Fruit fly (Drosophila melanogaster) whole organism, embryonic: ENCODE data around the gene lectin-37Db.
A peak's percentile ranks its signal among the peaks of the same experiment; 100 is the strongest.

Experiments
- CG10209 ChIP-seq: fragments of 200-800 bp; sonication (Bioruptor generic); optimal IDR thresholded peaks from 3 replicates; lab custom pipeline; 2017; ENCODE audit warnings: missing biosample characterization, mild to moderate bottlenecking, missing genetic modification characterization, missing genetic modification reagents
- CG10431 ChIP-seq: fragments of 200-800 bp; sonication (Bioruptor generic); optimal IDR thresholded peaks from 3 replicates; lab custom pipeline; 2018; ENCODE audit warnings: missing biosample characterization, mild to moderate bottlenecking, missing genetic modification characterization
- CG13287 ChIP-seq: fragments of 200-800 bp; sonication (Bioruptor generic); IDR thresholded peaks from 2 replicates; pipeline ENCODE4 v1.3.6; 2022; ENCODE audit warnings: missing biosample characterization, missing genetic modification characterization; ENCODE audit not compliant: partially characterized antibody
- CG13624 ChIP-seq: fragments of 200-800 bp; sonication (Bioruptor generic); optimal IDR thresholded peaks from 2 replicates; lab custom pipeline; 2016; ENCODE audit warnings: missing biosample characterization, missing genetic modification characterization
- CG14965 ChIP-seq: fragments of 200-800 bp; sonication (Bioruptor generic); optimal IDR thresholded peaks from 2 replicates; lab custom pipeline; 2016; ENCODE audit warnings: missing biosample characterization, missing genetic modification characterization, borderline replicate concordance
- CG1529 ChIP-seq: fragments of 200-800 bp; sonication (Bioruptor generic); optimal IDR thresholded peaks from 3 replicates; lab custom pipeline; 2018; ENCODE audit warnings: missing biosample characterization, missing genetic modification characterization
- CG1647 ChIP-seq: fragments of 200-800 bp; sonication (Bioruptor generic); optimal IDR thresholded peaks from 3 replicates; lab custom pipeline; 2016; ENCODE audit warnings: missing biosample characterization, missing genetic modification characterization
- CG18599 ChIP-seq: fragments of 200-800 bp; sonication (Bioruptor generic); optimal IDR thresholded peaks from 3 replicates; lab custom pipeline; 2017; ENCODE audit warnings: missing biosample characterization, missing genetic modification characterization, mild to moderate bottlenecking, moderate library complexity, missing genetic modification reagents
- CG2129 ChIP-seq: fragments of 200-800 bp; sonication (Bioruptor generic); IDR thresholded peaks from 2 replicates; pipeline ENCODE4 v1.3.6; 2022; ENCODE audit warnings: missing biosample characterization, missing genetic modification characterization; ENCODE audit not compliant: partially characterized antibody
- CG32772 ChIP-seq: fragments of 200-800 bp; sonication (Bioruptor generic); IDR thresholded peaks from 2 replicates; pipeline ENCODE4 v1.3.6; 2022; ENCODE audit warnings: missing biosample characterization, missing genetic modification characterization
- CG34376 ChIP-seq: fragments of 200-800 bp; sonication (Bioruptor generic); optimal IDR thresholded peaks from 2 replicates; lab custom pipeline; 2018; ENCODE audit warnings: missing biosample characterization, mild to moderate bottlenecking, missing genetic modification characterization
- CG4282 ChIP-seq: fragments of 200-800 bp; sonication (Bioruptor generic); optimal IDR thresholded peaks from 2 replicates; lab custom pipeline; 2016; ENCODE audit warnings: missing biosample characterization, missing genetic modification characterization
- CG4404 ChIP-seq: fragments of 200-800 bp; sonication (Bioruptor generic); IDR thresholded peaks from 2 replicates; pipeline ENCODE4 v1.3.6; 2022; ENCODE audit warnings: missing biosample characterization, missing genetic modification characterization
- CG6175 ChIP-seq: fragments of 200-800 bp; sonication (Bioruptor generic); IDR thresholded peaks from 3 replicates; pipeline ENCODE4 v1.3.6; 2022; ENCODE audit warnings: missing biosample characterization, missing genetic modification characterization
- CG6254 ChIP-seq: fragments of 200-800 bp; sonication (Bioruptor generic); optimal IDR thresholded peaks from 3 replicates; lab custom pipeline; 2017; ENCODE audit warnings: mild to moderate bottlenecking, missing biosample characterization, missing genetic modification reagents, missing genetic modification characterization
- CG7556 ChIP-seq: fragments of 200-800 bp; sonication (Bioruptor generic); optimal IDR thresholded peaks from 2 replicates; lab custom pipeline; 2017; ENCODE audit warnings: missing biosample characterization, mild to moderate bottlenecking, missing genetic modification characterization
- CG7839 ChIP-seq: fragments of 200-800 bp; sonication (Bioruptor generic); optimal IDR thresholded peaks from 3 replicates; lab custom pipeline; 2018; ENCODE audit warnings: missing biosample characterization, mild to moderate bottlenecking, missing genetic modification characterization, moderate library complexity
- CG9797 ChIP-seq: fragments of 200-800 bp; sonication (Bioruptor generic); optimal IDR thresholded peaks from 3 replicates; lab custom pipeline; 2018; ENCODE audit warnings: missing biosample characterization, mild to moderate bottlenecking, missing genetic modification characterization
- Dek ChIP-seq: fragments of 200-800 bp; sonication (Bioruptor generic); optimal IDR thresholded peaks from 3 replicates; lab custom pipeline; 2019; ENCODE audit warnings: missing biosample characterization, mild to moderate bottlenecking, missing genetic modification characterization, moderate library complexity
- Dfd ChIP-seq, 2 experiments: fragments of >200 bp; optimal IDR thresholded peaks; 2 replicates each; lab custom pipeline; 2017; ENCODE audit warnings: missing biosample characterization in 2 of 2, missing genetic modification characterization in 2 of 2
- ERR ChIP-seq: fragments of 200-800 bp; sonication (Bioruptor generic); optimal IDR thresholded peaks from 2 replicates; lab custom pipeline; 2016; ENCODE audit warnings: missing biosample characterization, missing genetic modification characterization
- H2.0 ChIP-seq: fragments of 200-800 bp; sonication (Bioruptor generic); IDR thresholded peaks from 2 replicates; pipeline ENCODE4 v1.3.6; 2022; ENCODE audit warnings: missing biosample characterization, missing genetic modification characterization
- Hmx ChIP-seq: fragments of 200-800 bp; sonication (Bioruptor generic); optimal IDR thresholded peaks from 2 replicates; lab custom pipeline; 2016; ENCODE audit warnings: missing biosample characterization, missing genetic modification characterization
- Lim3 ChIP-seq: fragments of 200-800 bp; sonication (Bioruptor generic); IDR thresholded peaks from 2 replicates; pipeline ENCODE4 v1.3.6; 2022; ENCODE audit warnings: missing biosample characterization, missing genetic modification characterization
- MESR4 ChIP-seq: fragments of 200-800 bp; sonication (Bioruptor generic); optimal IDR thresholded peaks from 2 replicates; lab custom pipeline; 2018; ENCODE audit warnings: missing biosample characterization, mild to moderate bottlenecking, missing genetic modification characterization, moderate library complexity
- Nf-YA ChIP-seq: fragments of 200-800 bp; sonication (Bioruptor generic); IDR thresholded peaks from 2 replicates; pipeline ENCODE4 v1.3.6; 2022; ENCODE audit warnings: missing biosample characterization, missing genetic modification characterization
- Sox100B ChIP-seq: fragments of 200-800 bp; sonication (Bioruptor generic); optimal IDR thresholded peaks from 3 replicates; lab custom pipeline; 2018; ENCODE audit warnings: missing biosample characterization, mild to moderate bottlenecking, missing genetic modification characterization
- Vsx1 ChIP-seq: fragments of 200-800 bp; sonication (Bioruptor generic); optimal IDR thresholded peaks from 2 replicates; lab custom pipeline; 2017; ENCODE audit warnings: missing biosample characterization, mild to moderate bottlenecking, missing genetic modification characterization, missing genetic modification reagents
- al ChIP-seq: fragments of 200-800 bp; sonication (Bioruptor generic); IDR thresholded peaks from 2 replicates; pipeline ENCODE4 v1.3.6; 2022; ENCODE audit warnings: missing biosample characterization, missing genetic modification characterization
- amos ChIP-seq: fragments of 200-800 bp; sonication (Bioruptor generic); IDR thresholded peaks from 2 replicates; pipeline ENCODE4 v1.3.6; 2022; ENCODE audit warnings: missing biosample characterization, missing genetic modification characterization; ENCODE audit not compliant: partially characterized antibody
- bcd ChIP-seq: fragments of 200-800 bp; sonication (Bioruptor generic); optimal IDR thresholded peaks from 2 replicates; lab custom pipeline; 2017; ENCODE audit warnings: missing biosample characterization, mild to moderate bottlenecking, missing genetic modification characterization
- cas ChIP-seq: fragments of 200-800 bp; sonication (Bioruptor generic); IDR thresholded peaks from 2 replicates; pipeline ENCODE4 v1.3.6; 2022; ENCODE audit warnings: missing biosample characterization, missing genetic modification characterization
- cg ChIP-seq: fragments of 200-800 bp; sonication (Bioruptor generic); optimal IDR thresholded peaks from 3 replicates; lab custom pipeline; 2019; ENCODE audit warnings: missing biosample characterization, mild to moderate bottlenecking, missing genetic modification characterization, moderate library complexity
- chinmo ChIP-seq: fragments of 200-800 bp; sonication (Bioruptor generic); IDR thresholded peaks from 4 replicates; pipeline ENCODE4 v1.3.6; 2022; ENCODE audit warnings: missing biosample characterization, missing genetic modification characterization; ENCODE audit not compliant: partially characterized antibody
- ci ChIP-seq: fragments of 200-800 bp; sonication (Bioruptor generic); IDR thresholded peaks from 3 replicates; pipeline ENCODE4 v1.3.6; 2022; ENCODE audit warnings: missing biosample characterization, missing genetic modification characterization
- cwo ChIP-seq: fragments of 200-800 bp; sonication (Bioruptor generic); optimal IDR thresholded peaks from 3 replicates; lab custom pipeline; 2017; ENCODE audit warnings: missing biosample characterization, missing genetic modification characterization, mild to moderate bottlenecking, moderate library complexity, missing genetic modification reagents
- dan ChIP-seq: fragments of 200-800 bp; sonication (Bioruptor generic); IDR thresholded peaks from 2 replicates; pipeline ENCODE4 v1.3.6; 2022; ENCODE audit warnings: missing biosample characterization, missing genetic modification characterization
- dati ChIP-seq: fragments of 200-800 bp; sonication (Bioruptor generic); IDR thresholded peaks from 2 replicates; pipeline ENCODE4 v1.3.6; 2022; ENCODE audit warnings: missing biosample characterization, missing genetic modification characterization
- eyg ChIP-seq: fragments of 200-800 bp; sonication (Bioruptor generic); optimal IDR thresholded peaks from 3 replicates; lab custom pipeline; 2016; ENCODE audit warnings: missing biosample characterization, missing genetic modification characterization
- fd102C ChIP-seq: fragments of 200-800 bp; sonication (Bioruptor generic); optimal IDR thresholded peaks from 2 replicates; lab custom pipeline; 2018; ENCODE audit warnings: missing biosample characterization, mild to moderate bottlenecking, missing genetic modification characterization, moderate library complexity
- gcm ChIP-seq: fragments of 200-800 bp; sonication (Bioruptor generic); optimal IDR thresholded peaks from 2 replicates; lab custom pipeline; 2019; ENCODE audit warnings: missing biosample characterization, mild to moderate bottlenecking, missing genetic modification characterization, moderate library complexity
- gro ChIP-seq: fragments of 200-800 bp; sonication (Bioruptor generic); optimal IDR thresholded peaks from 2 replicates; lab custom pipeline; 2016; ENCODE audit warnings: missing biosample characterization, missing genetic modification characterization
- hbn ChIP-seq: fragments of 200-800 bp; sonication (Bioruptor generic); IDR thresholded peaks from 2 replicates; pipeline ENCODE4 v1.3.6; 2022; ENCODE audit warnings: missing biosample characterization, missing genetic modification characterization; ENCODE audit not compliant: partially characterized antibody
- ind ChIP-seq: fragments of 200-800 bp; sonication (Bioruptor generic); optimal IDR thresholded peaks from 3 replicates; lab custom pipeline; 2016; ENCODE audit warnings: missing biosample characterization, missing genetic modification characterization
- peb ChIP-seq: fragments of 200-800 bp; sonication (Bioruptor generic); IDR thresholded peaks from 2 replicates; pipeline ENCODE4 v1.3.6; 2022; ENCODE audit warnings: missing biosample characterization, missing genetic modification characterization
- ranshi ChIP-seq: fragments of 200-800 bp; sonication (Bioruptor generic); IDR thresholded peaks from 2 replicates; pipeline ENCODE4 v1.3.6; 2022; ENCODE audit warnings: missing biosample characterization, missing genetic modification characterization
- salm ChIP-seq: fragments of 200-800 bp; sonication (Bioruptor generic); optimal IDR thresholded peaks from 2 replicates; lab custom pipeline; 2018; ENCODE audit warnings: missing biosample characterization, mild to moderate bottlenecking, missing genetic modification characterization
- so ChIP-seq: fragments of 200-800 bp; sonication (Bioruptor generic); IDR thresholded peaks from 3 replicates; pipeline ENCODE4 v1.3.6; 2022; ENCODE audit warnings: missing biosample characterization, missing genetic modification characterization
- sqz ChIP-seq: fragments of 200-800 bp; sonication (Bioruptor generic); optimal IDR thresholded peaks from 3 replicates; lab custom pipeline; 2018; ENCODE audit warnings: missing biosample characterization, mild to moderate bottlenecking, missing genetic modification characterization
- tna ChIP-seq: fragments of 200-800 bp; sonication (Bioruptor generic); IDR thresholded peaks from 2 replicates; pipeline ENCODE4 v1.3.6; 2022; ENCODE audit warnings: missing biosample characterization, missing genetic modification characterization; ENCODE audit not compliant: partially characterized antibody
- wek ChIP-seq: fragments of 200-800 bp; sonication (Bioruptor generic); optimal IDR thresholded peaks from 3 replicates; lab custom pipeline; 2018; ENCODE audit warnings: missing biosample characterization, mild to moderate bottlenecking, missing genetic modification characterization, moderate library complexity

The lectin-37Db gene

DNA sequence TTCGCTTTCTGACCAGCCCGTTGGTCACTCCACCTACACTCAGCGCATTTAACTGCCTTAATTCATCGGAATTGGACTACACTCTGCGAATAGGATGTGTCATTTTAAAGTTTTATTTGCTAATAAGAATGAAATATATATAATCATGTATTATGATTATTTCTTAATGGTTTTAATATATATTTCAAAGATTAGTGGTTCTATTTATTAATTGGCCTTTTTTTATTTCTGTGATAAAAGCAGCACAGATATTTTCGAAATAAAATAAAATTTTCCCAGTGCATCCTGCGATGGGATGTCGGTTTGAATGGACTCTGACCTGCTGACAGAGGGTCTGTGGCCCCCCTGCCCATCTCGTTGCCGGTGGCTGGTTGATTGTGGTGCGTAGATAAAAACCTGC, 45.1 kb upstream of the lectin-37Db start (continued):
- TF ChIP-seq fd102C (GFP tag; lab: Kevin White, UChicago) (no peak), ranshi (GFP tag; lab: Robert Waterston, UW) (no peak), bcd (GFP tag; lab: Kevin White, UChicago) (no peak), cas (no peak), Vsx1 (GFP tag; lab: Kevin White, UChicago) (no peak), ind (peak; percentile 16), peb (GFP tag; lab: Robert Waterston, UW) (no peak), dati (GFP tag; lab: Robert Waterston, UW) (no peak), MESR4 (GFP tag; lab: Kevin White, UChicago) (no peak), H2.0 (GFP tag; lab: Robert Waterston, UW) (no peak), eyg (no peak), al (GFP tag; lab: Robert Waterston, UW) (no peak), CG10431 (GFP tag; lab: Kevin White, UChicago) (no peak), CG14965 (GFP tag; lab: Kevin White, UChicago) (no peak), CG13287 (no peak), ERR (GFP tag; lab: Kevin White, UChicago) (no peak), so (GFP tag; lab: Robert Waterston, UW) (no peak), tna (GFP tag; lab: Robert Waterston, UW) (no peak), CG1529 (GFP tag; lab: Kevin White, UChicago) (no peak), CG32772 (GFP tag; lab: Robert Waterston, UW) (no peak), sqz (GFP tag; lab: Kevin White, UChicago) (no peak), CG10209 (GFP tag; lab: Kevin White, UChicago) (peak; percentile 2), CG4282 (GFP tag; lab: Kevin White, UChicago) (no peak), CG6175 (GFP tag; lab: Robert Waterston, UW) (no peak), hbn (GFP tag; lab: Robert Waterston, UW) (no peak), CG34376 (GFP tag; lab: Kevin White, UChicago) (no peak), Nf-YA (GFP tag; lab: Robert Waterston, UW) (no peak), CG18599 (peak; percentile 36), CG13624 (GFP tag; lab: Kevin White, UChicago) (no peak), amos (GFP tag; lab: Robert Waterston, UW) (no peak), cg (GFP tag; lab: Kevin White, UChicago) (no peak), Hmx (no peak), ci (GFP tag; lab: Robert Waterston, UW) (no peak), CG7839 (tag; lab: Kevin White, UChicago) (peak; percentile 56), gcm (peak; percentile 12), Dfd (GFP tag; optimal IDR thresholded peaks at IDR 0.05; lab: Kevin White, UChicago) (no peak), CG7556 (peak; percentile 59), CG4404 (no peak), CG6254 (peak; percentile 10), CG2129 (GFP tag; lab: Robert Waterston, UW) (no peak), dan (no peak), CG9797 (GFP tag; lab: Kevin White, UChicago) (no peak), Lim3 (GFP tag; lab: Robert Waterston, UW) (no peak), chinmo (GFP tag; lab: Robert Waterston, UW) (no peak), gro (GFP tag; lab: Kevin White, UChicago) (no peak), wek (GFP tag; lab: Kevin White, UChicago) (no peak), cwo (GFP tag; lab: Kevin White, UChicago) (no peak), Sox100B (GFP tag; lab: Kevin White, UChicago) (peak; percentile 18), Dek (no peak), salm (no peak), CG1647 (no peak)
